Worm (Caenorhabditis elegans): ENCODE measurements around the gene lgc-27.
A peak's percentile ranks its signal among the peaks of the same experiment; 100 is the strongest.

The lgc-27 gene

ce11 chrII:4603035-4603434 lies 45.9 kb upstream of the lgc-27 start, which contains the start of gene F35D11.4 (continued):
- TF ChIP-seq atf-7 (tag; optimal IDR thresholded peaks at IDR 0.05) (peak; percentile 37), ekl-4 (GFP tag; IDR thresholded peaks at IDR 0.05) (0 out of 2 replicates have a peak, but pooled peaks have one; percentile 12), ceh-91 (GFP tag; IDR thresholded peaks at IDR 0.05) (peak; percentile 43; the same call in 1 of the 2 replicates), rpc-1 (optimal IDR thresholded peaks at IDR 0.05) (no peak), rpc-1 (tag; optimal IDR thresholded peaks at IDR 0.05) (no peak), pbrm-1 (GFP tag; IDR thresholded peaks at IDR 0.05) (0 out of 2 replicates have a peak, but pooled peaks have one; percentile 49), ZK185.1 (tag; optimal IDR thresholded peaks at IDR 0.05; ENCODE audit: poor library complexity, severe bottlenecking) (peak; percentile 92), fkh-3 (tag; optimal IDR thresholded peaks at IDR 0.05) (no peak), F33H1.4 (GFP tag; IDR thresholded peaks at IDR 0.05) (peak; percentile 68), F57C9.4 (tag; optimal IDR thresholded peaks at IDR 0.05) (no peak), lin-35 (GFP tag; optimal IDR thresholded peaks at IDR 0.05) (peak in 2 of 3 experiments; percentile 23 to 80), K11D2.4 (GFP tag; IDR thresholded peaks at IDR 0.05) (peak; percentile 59; the same call in 1 of the 2 replicates), efl-1 (GFP tag; optimal IDR thresholded peaks at IDR 0.05) (peak; percentile 77), ets-4 (GFP tag; optimal IDR thresholded peaks at IDR 0.05) (no peak), Y95B8A.8 (GFP tag; IDR thresholded peaks at IDR 0.05) (no peak), madf-3 (GFP tag; IDR thresholded peaks at IDR 0.05) (no peak), ceh-100 (GFP tag; IDR thresholded peaks at IDR 0.05) (peak; percentile 39; the same call in 1 of the 2 replicates), unc-62 (GFP tag; optimal IDR thresholded peaks at IDR 0.05) (no peak), ztf-25 (GFP tag; IDR thresholded peaks at IDR 0.05) (no peak), pha-4 (tag; optimal IDR thresholded peaks at IDR 0.05) (no peak), aptf-2 (GFP tag; conservative IDR thresholded peaks at IDR 0.05) (peak; percentile 88), F52B5.7 (tag; optimal IDR thresholded peaks at IDR 0.05) (no peak), attf-5 (GFP tag; optimal IDR thresholded peaks at IDR 0.05) (peak; percentile 48), ztf-3 (GFP tag; optimal IDR thresholded peaks at IDR 0.05) (no peak), nfya-2 (GFP tag; IDR thresholded peaks at IDR 0.05) (no peak), ama-1 (optimal IDR thresholded peaks at IDR 0.05) (no peak), ama-1 (GFP tag; optimal IDR thresholded peaks at IDR 0.05) (no peak), cebp-1 (GFP tag; IDR thresholded peaks at IDR 0.05) (no peak), cebp-1 (tag; optimal IDR thresholded peaks at IDR 0.05) (peak; percentile 50), ceh-40 (GFP tag; IDR thresholded peaks at IDR 0.05) (no peak), dox-1 (GFP tag; IDR thresholded peaks at IDR 0.05) (no peak), B0019.2 (GFP tag; conservative IDR thresholded peaks at IDR 0.05) (no peak; the same call in 1 of the 2 replicates), repo-1 (tag; optimal IDR thresholded peaks at IDR 0.05) (no peak), akir-1 (GFP tag; optimal IDR thresholded peaks at IDR 0.05) (no peak)

- TF ChIP-seq lir-1 (GFP tag; conservative IDR thresholded peaks at IDR 0.05) (no peak), let-607 (tag; optimal IDR thresholded peaks at IDR 0.05) (peak in 1 of 2 experiments; percentile 21), Y53F4B.3 (GFP tag; IDR thresholded peaks at IDR 0.05) (no peak), unc-62 (GFP tag; optimal IDR thresholded peaks at IDR 0.05) (peak; percentile 57), lsy-27 (tag; optimal IDR thresholded peaks at IDR 0.05; ENCODE audit: borderline replicate concordance, insufficient read depth) (no peak), T26A5.8 (tag; optimal IDR thresholded peaks at IDR 0.05) (no peak), ceh-40 (GFP tag; IDR thresholded peaks at IDR 0.05) (no peak), nhr-80 (tag; optimal IDR thresholded peaks at IDR 0.05) (peak; percentile 69), sea-2 (GFP tag; IDR thresholded peaks at IDR 0.05) (no peak)
Measured at ce11 chrII:4604149-4604548, 44.7 kb upstream of the lgc-27 start.
